Worm (Caenorhabditis elegans): Measurements from ENCODE around the gene ceh-60.
A peak's percentile ranks its signal among the peaks of the same experiment; 100 is the strongest.

Gene ceh-60

DNA sequence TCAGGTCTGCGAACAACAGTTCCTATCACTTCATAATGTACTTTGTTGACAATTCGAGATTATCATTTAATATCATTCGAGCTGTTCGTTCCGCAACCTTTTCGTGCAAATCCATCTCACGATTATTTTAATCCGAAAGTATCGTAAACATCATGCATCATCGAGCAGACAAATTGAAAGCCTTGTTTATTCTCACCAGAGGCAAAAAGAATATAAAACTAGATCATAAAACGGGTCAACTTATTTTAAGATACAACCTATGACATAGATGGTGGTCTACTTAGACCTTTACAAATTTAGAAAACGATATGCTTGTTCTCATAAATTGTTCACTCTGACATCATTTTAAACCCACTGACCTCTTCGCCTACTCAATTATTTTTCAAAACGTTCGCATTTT lies 3.1 kb upstream of the ceh-60 start:
- TF ChIP-seq die-1 (tag; optimal IDR thresholded peaks at IDR 0.05) (no peak), nhr-90 (tag; optimal IDR thresholded peaks at IDR 0.05) (peak; percentile 48), ceh-40 (GFP tag; IDR thresholded peaks at IDR 0.05) (no peak), mes-4 (tag; optimal IDR thresholded peaks at IDR 0.05) (no peak), lin-26 (GFP tag; IDR thresholded peaks at IDR 0.05) (no peak), madf-10 (tag; optimal IDR thresholded peaks at IDR 0.05) (peak; percentile 78), aptf-3 (GFP tag; IDR thresholded peaks at IDR 0.05) (no peak), tlf-1 (GFP tag; optimal IDR thresholded peaks at IDR 0.05) (peak; percentile 56), sdz-38 (tag; optimal IDR thresholded peaks at IDR 0.05) (no peak), rpc-1 (optimal IDR thresholded peaks at IDR 0.05) (no peak), rpc-1 (tag; optimal IDR thresholded peaks at IDR 0.05) (no peak), B0336.3 (GFP tag; IDR thresholded peaks at IDR 0.05) (0 out of 2 replicates have a peak, but pooled peaks have one; percentile 35), tbx-9 (tag; optimal IDR thresholded peaks at IDR 0.05; ENCODE audit: borderline replicate concordance) (no peak), mel-28 (tag; optimal IDR thresholded peaks at IDR 0.05; ENCODE audit: borderline replicate concordance) (no peak), hmg-20 (GFP tag; IDR thresholded peaks at IDR 0.05) (no peak), ztf-28 (GFP tag; IDR thresholded peaks at IDR 0.05) (no peak), athp-1 (tag; optimal IDR thresholded peaks at IDR 0.05) (no peak), pbrm-1 (GFP tag; IDR thresholded peaks at IDR 0.05) (0 out of 2 replicates have a peak, but pooled peaks have one; percentile 12), K12H6.12 (tag; optimal IDR thresholded peaks at IDR 0.05) (no peak), madf-3 (GFP tag; IDR thresholded peaks at IDR 0.05) (no peak), Y53F4B.3 (GFP tag; IDR thresholded peaks at IDR 0.05) (no peak), somi-1 (GFP tag; optimal IDR thresholded peaks at IDR 0.05) (no peak), repo-1 (tag; optimal IDR thresholded peaks at IDR 0.05) (peak; percentile 47), attf-5 (GFP tag; optimal IDR thresholded peaks at IDR 0.05) (no peak), ztf-3 (GFP tag; optimal IDR thresholded peaks at IDR 0.05) (no peak), F33H1.4 (GFP tag; IDR thresholded peaks at IDR 0.05) (no peak), nhr-80 (tag; optimal IDR thresholded peaks at IDR 0.05) (peak; percentile 41), lin-40 (tag; optimal IDR thresholded peaks at IDR 0.05) (no peak), cebp-1 (GFP tag; IDR thresholded peaks at IDR 0.05) (no peak), cebp-1 (tag; optimal IDR thresholded peaks at IDR 0.05) (peak; percentile 2), F57A8.1 (GFP tag; optimal IDR thresholded peaks at IDR 0.05) (no peak), ztf-26 (tag; optimal IDR thresholded peaks at IDR 0.05) (no peak), fkh-3 (tag; optimal IDR thresholded peaks at IDR 0.05) (no peak), ama-1 (optimal IDR thresholded peaks at IDR 0.05) (no peak), ama-1 (GFP tag; optimal IDR thresholded peaks at IDR 0.05) (no peak), nhr-179 (tag; optimal IDR thresholded peaks at IDR 0.05) (no peak), atf-7 (tag; optimal IDR thresholded peaks at IDR 0.05) (peak; percentile 39), ceh-58 (GFP tag; IDR thresholded peaks at IDR 0.05) (no peak), Y53G8AR.9 (GFP tag; conservative IDR thresholded peaks at IDR 0.05) (peak; percentile 86)

DNA sequence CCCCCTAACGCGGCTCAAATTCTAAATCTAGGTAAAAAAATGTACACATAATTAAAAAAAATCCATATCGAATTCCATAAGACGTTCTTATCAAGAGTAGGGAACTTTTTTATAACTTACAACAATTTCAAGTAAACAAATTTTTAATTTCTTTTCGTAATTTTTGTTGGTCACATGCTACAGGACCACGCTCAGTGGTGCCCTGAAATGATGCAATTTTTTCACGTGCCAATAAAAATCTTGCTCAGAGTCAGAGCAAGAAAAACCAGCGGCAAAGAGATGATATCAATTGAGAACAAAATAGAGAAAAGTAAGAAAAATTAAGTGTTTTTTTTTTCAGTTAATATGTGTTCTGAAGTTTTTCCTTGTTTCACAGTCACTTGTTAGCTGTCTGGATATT lies 1.9 kb upstream of the ceh-60 start:
- TF ChIP-seq nfya-1 (tag; optimal IDR thresholded peaks at IDR 0.05; ENCODE audit: borderline replicate concordance, insufficient read depth) (no peak), ama-1 (optimal IDR thresholded peaks at IDR 0.05) (no peak), ama-1 (GFP tag; optimal IDR thresholded peaks at IDR 0.05) (no peak), F23B12.7 (tag; optimal IDR thresholded peaks at IDR 0.05; ENCODE audit: insufficient read depth) (no peak), ets-4 (GFP tag; optimal IDR thresholded peaks at IDR 0.05) (no peak), ztf-22 (GFP tag; optimal IDR thresholded peaks at IDR 0.05) (no peak), cebp-1 (GFP tag; IDR thresholded peaks at IDR 0.05) (no peak), cebp-1 (tag; optimal IDR thresholded peaks at IDR 0.05) (no peak), Y79H2A.3 (GFP tag; conservative IDR thresholded peaks at IDR 0.05) (no peak), repo-1 (tag; optimal IDR thresholded peaks at IDR 0.05) (no peak), mxl-1 (tag; optimal IDR thresholded peaks at IDR 0.05) (no peak), nhr-120 (GFP tag; IDR thresholded peaks at IDR 0.05) (no peak), athp-1 (tag; optimal IDR thresholded peaks at IDR 0.05) (no peak), C17E4.6 (GFP tag; IDR thresholded peaks at IDR 0.05) (no peak)
